Fruit fly (Drosophila melanogaster): ENCODE data around the gene Sfp87B.

The Sfp87B gene

DNA sequence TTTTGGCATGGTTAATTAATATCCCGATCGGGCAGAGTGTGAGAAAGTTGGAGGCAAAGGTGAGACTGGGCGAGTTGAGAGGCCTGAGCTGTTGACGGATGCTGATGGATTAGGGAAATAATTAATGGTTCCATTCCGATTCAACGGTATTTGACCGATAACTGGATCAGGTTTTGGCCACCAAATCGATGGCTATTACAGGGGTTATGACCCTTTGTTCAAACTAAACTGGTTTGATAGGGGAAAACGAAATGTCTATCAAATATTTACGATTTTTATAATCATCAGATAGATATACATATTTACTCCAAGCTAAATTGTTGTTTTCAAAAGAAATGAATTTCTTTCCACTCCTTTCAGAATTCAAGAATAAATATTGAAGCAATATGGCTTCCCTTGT is 14.5 kb upstream of the Sfp87B start, which contains the start of the genes CG44037 and svp:
Gene CG44037, plus strand, starts transcription at position 301 of the 400 bp plus-strand sequence.
Gene svp, plus strand, starts transcription at position 301 of the 400 bp plus-strand sequence.
- no peak for TF ChIP-seq cyc (GFP tag; optimal IDR thresholded peaks at IDR 0.05)
- no peak for TF ChIP-seq Blimp-1 (GFP tag; optimal IDR thresholded peaks at IDR 0.05)

DNA sequence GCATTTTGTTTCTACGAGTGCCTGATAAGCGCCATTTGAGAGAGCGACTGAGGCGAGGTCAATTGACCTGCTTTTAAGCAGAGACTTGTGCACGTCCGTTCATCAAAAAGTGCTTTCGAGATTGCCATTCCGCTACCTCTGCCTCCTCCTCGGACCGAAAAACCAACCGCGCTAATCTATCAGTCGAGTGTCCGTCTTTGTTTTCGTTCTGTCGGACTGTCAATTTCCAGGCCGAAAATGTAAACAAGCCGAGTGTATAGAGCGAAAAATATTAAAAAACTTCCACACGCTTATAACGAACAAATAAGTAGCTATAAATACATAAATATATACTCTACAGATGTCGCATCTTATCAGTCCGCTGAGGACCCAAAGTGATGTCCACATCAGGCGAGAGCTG is 13.9 kb upstream of the Sfp87B start:
- TF ChIP-seq CG4318 (GFP tag; optimal IDR thresholded peaks at IDR 0.05) (no peak), Eip75B (GFP tag; optimal IDR thresholded peaks at IDR 0.05) (no peak), Eip78C (GFP tag) (peak; percentile 58), CG15336 (GFP tag; IDR thresholded peaks at IDR 0.05) (no peak), Blimp-1 (GFP tag; optimal IDR thresholded peaks at IDR 0.05) (no peak), svp (GFP tag) (peak; percentile 100), fd85E (GFP tag; optimal IDR thresholded peaks at IDR 0.05) (no peak), CG6276 (GFP tag; optimal IDR thresholded peaks at IDR 0.05) (no peak), CG11294 (GFP tag; IDR thresholded peaks at IDR 0.05) (no peak)

DNA sequence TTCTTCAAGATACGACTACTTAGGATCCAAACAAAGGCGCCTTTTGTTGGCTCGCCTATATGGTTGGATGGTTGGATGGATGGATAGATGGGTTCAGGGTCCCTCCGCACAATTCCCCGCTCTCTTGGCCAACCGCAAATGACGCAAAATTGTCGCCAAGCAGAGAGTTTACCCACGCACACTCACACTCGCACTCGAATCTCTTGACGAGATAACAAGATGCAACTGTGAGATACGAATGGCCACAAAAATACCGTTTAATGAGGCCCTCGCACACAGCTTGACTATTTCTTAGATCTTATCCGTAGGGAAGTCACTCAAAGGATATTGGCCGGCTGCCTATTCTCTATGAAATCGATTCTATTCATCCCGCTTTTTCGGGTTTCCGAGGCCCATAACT is 13.1 kb upstream of the Sfp87B start:
- TF ChIP-seq Eip93F (GFP tag; optimal IDR thresholded peaks at IDR 0.05): no peak
- TF ChIP-seq CG3032 (tag; optimal IDR thresholded peaks at IDR 0.05): no peak
- TF ChIP-seq CG9139 (GFP tag; optimal IDR thresholded peaks at IDR 0.05): no peak
- TF ChIP-seq esn (GFP tag; optimal IDR thresholded peaks at IDR 0.05): no peak
- TF ChIP-seq CG11762 (GFP tag; optimal IDR thresholded peaks at IDR 0.05; ENCODE audit: insufficient read depth): no peak
- no peak for TF ChIP-seq spab (GFP tag; optimal IDR thresholded peaks at IDR 0.05)
- TF ChIP-seq Hr38 (GFP tag; optimal IDR thresholded peaks at IDR 0.05): no peak
- no peak for TF ChIP-seq Met (GFP tag; optimal IDR thresholded peaks at IDR 0.05)
- TF ChIP-seq CG34406 (GFP tag; optimal IDR thresholded peaks at IDR 0.05): no peak
- TF ChIP-seq cyc (GFP tag; optimal IDR thresholded peaks at IDR 0.05): no peak
- no peak for TF ChIP-seq CG10669 (GFP tag; optimal IDR thresholded peaks at IDR 0.05)
- no peak for TF ChIP-seq Hr4 (GFP tag; optimal IDR thresholded peaks at IDR 0.05)
- no peak for TF ChIP-seq CG4318 (GFP tag; optimal IDR thresholded peaks at IDR 0.05)
- TF ChIP-seq fkh (GFP tag; optimal IDR thresholded peaks at IDR 0.05): no peak
- no peak for TF ChIP-seq topi (GFP tag; optimal IDR thresholded peaks at IDR 0.05)

DNA sequence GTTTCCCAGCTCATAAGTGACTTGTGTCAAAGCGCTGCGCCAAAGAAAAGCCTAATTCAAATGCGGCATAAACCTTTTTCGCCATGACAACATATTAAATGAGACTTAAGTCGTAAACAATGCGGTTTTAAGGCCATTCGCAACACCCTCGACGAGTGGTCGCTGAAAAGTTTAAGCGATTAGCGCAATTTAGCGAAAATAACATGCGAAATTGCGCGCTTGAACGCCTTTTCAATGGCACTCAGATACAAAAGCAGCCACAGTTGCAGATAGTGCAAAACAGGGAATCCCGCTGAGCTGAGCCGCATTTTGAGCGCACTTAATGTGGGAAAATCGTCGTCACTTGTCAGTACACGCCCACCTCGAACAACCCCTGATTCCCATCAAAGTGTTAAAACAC is 12.3 kb upstream of the Sfp87B start, which contains the start of gene CG44038:
Gene CG44038, plus strand, starts transcription at position 301 of the 400 bp plus-strand sequence.
- TF ChIP-seq Hr39 (GFP tag; optimal IDR thresholded peaks at IDR 0.05) (no peak), achi (GFP tag; optimal IDR thresholded peaks at IDR 0.05) (no peak), CG11762 (GFP tag; optimal IDR thresholded peaks at IDR 0.05; ENCODE audit: insufficient read depth) (no peak), CG10669 (GFP tag; optimal IDR thresholded peaks at IDR 0.05) (no peak), lz (GFP tag; optimal IDR thresholded peaks at IDR 0.05) (no peak)

DNA sequence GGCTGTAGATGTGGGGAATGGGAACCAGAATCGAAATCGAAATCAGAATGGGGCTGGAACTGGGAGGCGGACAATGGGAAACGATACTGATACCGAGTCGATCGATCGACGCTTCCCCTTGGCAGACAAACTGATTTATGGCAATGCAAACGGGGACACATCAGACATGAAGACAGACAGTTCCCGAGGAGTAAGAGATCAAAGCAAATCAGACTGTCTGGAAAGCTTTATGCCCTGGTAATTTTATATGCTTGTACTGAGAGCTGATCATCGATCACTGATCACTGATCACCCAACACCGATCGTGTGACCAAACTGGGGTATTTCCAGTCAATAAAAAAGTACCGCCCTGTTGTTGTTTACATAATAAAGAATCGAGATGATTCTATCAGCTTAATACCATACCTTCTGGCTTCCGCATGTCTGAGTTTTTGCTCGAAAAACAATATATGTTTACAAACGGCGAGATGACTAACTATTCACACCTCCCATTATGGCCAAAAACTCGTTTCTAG is 3.0 kb upstream of the Sfp87B start:
- peak; percentile 100 for TF ChIP-seq svp (GFP tag)
- TF ChIP-seq Eip75B (GFP tag; optimal IDR thresholded peaks at IDR 0.05): no peak

DNA sequence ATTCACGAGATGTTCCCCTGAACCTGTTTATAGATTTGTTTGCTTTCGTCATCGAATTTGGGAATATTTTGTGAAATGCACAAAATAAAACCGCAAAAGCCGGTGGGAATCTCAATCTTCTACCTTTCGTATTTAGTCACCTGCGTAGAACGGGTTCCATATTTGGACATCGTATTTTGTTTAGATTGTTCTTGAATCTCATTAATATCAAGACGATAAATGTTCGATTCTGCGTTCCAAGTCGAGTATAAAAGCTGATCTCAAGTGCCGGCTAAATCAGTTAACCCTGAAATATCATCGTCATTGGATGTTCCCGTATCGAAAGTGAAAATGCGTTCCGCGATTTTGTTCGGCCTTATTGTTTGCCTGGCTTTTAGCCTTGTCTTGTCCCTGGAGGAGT is 2.3 kb upstream of the Sfp87B start, which contains the start of gene CG17738:
Gene CG17738, plus strand, starts transcription at position 301 of the 400 bp plus-strand sequence.
- TF ChIP-seq Met (GFP tag; optimal IDR thresholded peaks at IDR 0.05): no peak
- no peak for TF ChIP-seq dsx (GFP tag; optimal IDR thresholded peaks at IDR 0.05; ENCODE audit: poor library complexity, severe bottlenecking)
- no peak for TF ChIP-seq salr (GFP tag; optimal IDR thresholded peaks at IDR 0.05)
- no peak for TF ChIP-seq cyc (GFP tag; optimal IDR thresholded peaks at IDR 0.05)
- no peak for TF ChIP-seq acj6 (GFP tag; optimal IDR thresholded peaks at IDR 0.05)
- TF ChIP-seq Eip78C (GFP tag): no peak
- no peak for TF ChIP-seq CG11902 (GFP tag; optimal IDR thresholded peaks at IDR 0.05)
- no peak for TF ChIP-seq CG15336 (GFP tag; IDR thresholded peaks at IDR 0.05)
